Fruit fly (Drosophila melanogaster) ovary, adult (tissue): ENCODE results near the gene scramb2.
A peak's percentile ranks its signal among the peaks of the same experiment; 100 is the strongest.

Experiments used
- CG17801 ChIP-seq: fragments of 200-800 bp; optimal IDR thresholded peaks from 2 replicates; lab custom pipeline; 2019; ENCODE audit warnings: missing biosample characterization, mild to moderate bottlenecking, missing genetic modification characterization, moderate library complexity; ENCODE audit not compliant: partially characterized antibody

Gene scramb2

dm6 chr3L:3076954-3077353 lies 30.3 kb upstream of the scramb2 start:
- no peak for TF ChIP-seq CG17801 (GFP tag; lab: Kevin White, UChicago)

dm6 chr3L:3074805-3075204 lies 28.2 kb upstream of the scramb2 start:
- TF ChIP-seq CG17801 (GFP tag; lab: Kevin White, UChicago), result no peak

DNA sequence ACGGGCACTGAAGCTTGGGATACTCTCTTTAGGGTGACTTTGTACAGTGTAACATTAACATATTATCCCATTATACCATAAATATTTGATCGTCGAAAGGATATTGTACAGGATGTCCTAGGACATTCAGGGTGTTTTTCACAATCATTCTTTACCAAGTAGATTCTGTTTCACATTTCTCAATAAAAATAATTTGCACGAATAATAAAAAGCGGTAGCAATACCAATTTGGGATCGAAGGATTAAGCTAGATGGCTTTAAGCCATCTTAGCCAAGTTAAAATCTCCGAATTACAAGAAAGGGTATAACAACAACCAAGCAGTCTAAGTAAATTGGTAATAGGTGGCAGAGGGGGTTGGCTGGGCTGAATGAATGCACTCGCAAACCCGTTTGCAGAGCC lies 27.8 kb upstream of the scramb2 start:
- no peak for TF ChIP-seq CG17801 (GFP tag; lab: Kevin White, UChicago)

- no peak for TF ChIP-seq CG17801 (GFP tag; lab: Kevin White, UChicago)
Measured at dm6 chr3L:3073460-3073859, 26.8 kb upstream of the scramb2 start.

DNA sequence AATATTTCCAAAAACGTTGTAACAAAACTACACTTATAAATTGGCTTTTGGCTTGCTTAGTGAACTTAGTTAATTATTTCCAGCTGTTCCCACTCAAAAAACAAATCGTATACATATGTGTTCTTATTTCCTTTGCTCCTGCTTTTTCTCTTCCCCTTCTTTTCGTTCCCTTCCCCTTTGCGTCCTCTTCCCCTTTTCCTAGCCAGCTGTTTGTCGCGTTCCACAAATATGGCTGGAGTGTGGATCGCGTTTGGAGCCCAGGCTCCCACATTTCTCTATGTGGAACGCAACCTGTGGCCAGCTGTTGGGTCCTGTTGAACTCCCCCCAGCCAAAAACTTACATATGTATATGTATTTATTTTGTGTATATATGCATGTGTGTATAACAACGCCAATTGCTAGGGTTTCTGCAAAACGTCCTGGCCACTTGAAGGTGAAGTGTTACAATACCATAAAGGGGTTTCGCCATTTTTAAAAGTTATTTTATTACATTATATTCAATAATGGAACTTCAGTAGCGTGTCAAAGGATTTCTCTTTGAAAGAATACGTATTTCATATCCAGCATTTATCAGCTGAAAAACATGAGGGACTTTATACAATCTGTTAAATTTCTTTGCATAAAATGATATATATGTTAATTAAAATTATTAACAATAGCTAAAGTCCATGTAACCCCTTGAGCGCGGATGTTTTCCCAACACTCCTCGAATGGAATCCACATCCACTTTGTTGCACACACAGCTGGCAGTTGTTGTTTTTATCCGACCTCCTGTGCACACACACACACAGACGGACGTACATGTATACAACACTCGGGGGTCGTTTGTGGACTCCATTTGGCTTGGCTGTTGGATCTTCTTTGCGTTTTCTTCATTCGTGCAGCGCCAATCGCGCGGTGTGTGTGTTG lies 25.3 kb upstream of the scramb2 start:
- TF ChIP-seq CG17801 (GFP tag; lab: Kevin White, UChicago), result no peak

DNA sequence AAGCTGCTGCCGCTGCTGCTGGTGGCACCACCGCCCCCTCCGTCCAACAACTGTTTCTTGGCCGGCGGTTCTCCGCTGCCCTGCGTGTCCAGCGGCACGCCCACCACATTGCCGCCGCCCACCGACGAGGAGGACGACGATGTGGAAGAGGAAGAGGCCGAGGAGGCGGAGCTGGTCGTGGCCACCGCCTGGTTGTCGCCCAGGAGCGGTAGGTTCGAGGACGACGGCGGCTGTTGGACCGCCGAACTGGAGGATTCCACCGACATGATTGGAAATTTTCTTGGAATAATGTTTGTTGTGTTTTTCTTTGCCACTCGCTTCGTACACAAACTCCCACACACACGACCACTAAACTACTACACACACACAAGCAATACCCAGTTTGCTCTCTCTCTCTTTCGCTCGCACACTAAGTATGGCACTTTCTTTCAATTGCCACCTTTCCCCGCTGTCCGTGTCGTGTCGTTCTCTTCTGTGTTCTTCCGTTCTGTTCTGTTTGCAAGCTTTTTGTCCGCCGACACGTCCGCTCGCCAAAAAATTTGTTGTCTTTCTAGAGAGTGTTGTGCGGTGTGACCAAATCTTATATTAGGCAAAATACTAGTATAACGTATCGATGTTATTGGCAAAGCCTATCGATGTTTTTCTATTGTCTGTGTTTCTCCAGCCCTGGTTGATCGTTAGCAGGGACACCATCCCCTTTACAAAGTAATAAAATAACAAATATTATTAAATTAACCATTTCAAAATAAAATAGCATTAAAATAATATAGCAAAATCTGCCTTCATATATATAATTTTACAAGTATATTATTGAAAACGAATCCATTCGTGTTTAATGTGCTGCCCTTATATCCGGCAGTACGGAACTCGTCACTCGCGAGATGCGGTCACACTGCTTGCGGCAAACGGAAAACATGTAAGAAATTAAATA lies 23.9 kb upstream of the scramb2 start, which contains the start of the genes CG32486 and PAN3:
TSS of gene CG32486 (minus strand) at position 566 of the 931 bp plus-strand sequence.
TSS of gene PAN3 (plus strand) at position 860 of the 931 bp plus-strand sequence.
- TF ChIP-seq CG17801 (GFP tag; lab: Kevin White, UChicago), result peak; percentile 83

DNA sequence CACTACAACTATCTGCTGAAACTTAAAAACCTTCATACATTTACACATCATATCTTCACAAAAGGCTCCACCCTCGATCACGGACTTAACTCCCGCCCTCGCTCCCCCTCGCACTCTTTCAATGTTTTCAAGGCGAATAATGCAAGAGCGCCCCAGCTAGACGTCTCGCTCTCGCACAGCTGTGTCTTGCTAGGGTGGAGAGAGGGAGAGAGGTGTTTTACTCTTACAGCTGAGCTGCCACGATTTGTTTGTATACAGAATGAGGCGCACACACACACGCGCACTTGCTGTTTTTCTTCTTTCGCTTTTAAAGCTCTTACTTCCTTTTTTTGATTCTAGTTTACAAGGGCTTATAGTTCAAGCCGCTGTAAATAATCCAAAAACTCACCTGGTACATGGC lies 23.2 kb upstream of the scramb2 start:
- TF ChIP-seq CG17801 (GFP tag; lab: Kevin White, UChicago), result no peak

DNA sequence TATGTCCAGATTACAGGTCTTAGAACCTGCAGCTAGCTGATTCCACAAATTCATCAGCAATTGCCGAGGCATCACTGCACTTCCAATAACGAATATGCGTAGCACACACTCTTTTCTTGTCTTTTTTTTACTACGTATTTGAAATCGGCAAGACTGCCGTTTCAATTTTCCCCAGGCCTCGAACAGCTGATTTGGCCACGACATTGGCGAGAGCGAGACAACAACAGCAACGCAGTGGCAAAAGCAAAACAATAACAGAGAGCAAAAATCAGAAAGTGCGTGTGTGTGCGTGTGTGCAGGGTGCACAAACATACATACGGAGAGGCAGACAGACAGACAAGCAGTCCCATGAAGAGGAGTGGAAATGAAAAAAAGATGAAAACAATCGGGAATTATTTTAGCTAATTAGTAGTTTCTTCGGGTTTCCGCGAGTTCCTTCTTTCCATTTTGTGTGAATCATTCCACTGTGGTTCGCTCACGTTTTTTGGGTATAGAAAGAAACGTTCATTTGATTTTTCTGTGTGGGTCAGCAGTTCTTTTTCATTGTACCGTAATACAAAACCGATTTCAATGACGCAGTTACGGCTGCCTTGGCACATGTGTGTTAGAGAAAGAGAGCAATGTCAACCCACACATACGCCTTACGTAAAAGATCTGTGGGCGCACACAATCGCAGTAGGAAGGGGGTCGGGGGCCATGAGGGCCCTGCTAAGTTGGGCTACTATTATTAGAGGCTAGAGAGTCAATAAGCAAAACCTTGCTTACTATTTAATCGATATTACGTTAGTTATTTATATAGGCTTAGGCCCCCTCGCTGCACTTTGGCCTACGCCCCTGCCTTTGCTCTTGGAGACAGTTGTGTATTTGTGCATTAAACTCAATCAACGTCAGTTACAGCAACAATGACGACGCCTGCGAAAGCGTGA lies 13.7 kb upstream of the scramb2 start:
- peak; percentile 99 for TF ChIP-seq CG17801 (GFP tag; lab: Kevin White, UChicago)

dm6 chr3L:3058970-3059883 lies 12.6 kb upstream of the scramb2 start:
- no peak for TF ChIP-seq CG17801 (GFP tag; lab: Kevin White, UChicago)

dm6 chr3L:3054851-3055250 lies 8.2 kb upstream of the scramb2 start, which contains the start of gene CG16753:
CG16753 (plus strand) TSS chr3L:3055079.
- TF ChIP-seq CG17801 (GFP tag; lab: Kevin White, UChicago), result peak; percentile 1

dm6 chr3L:3054099-3054498 lies 7.5 kb upstream of the scramb2 start:
- TF ChIP-seq CG17801 (GFP tag; lab: Kevin White, UChicago), result no peak

DNA sequence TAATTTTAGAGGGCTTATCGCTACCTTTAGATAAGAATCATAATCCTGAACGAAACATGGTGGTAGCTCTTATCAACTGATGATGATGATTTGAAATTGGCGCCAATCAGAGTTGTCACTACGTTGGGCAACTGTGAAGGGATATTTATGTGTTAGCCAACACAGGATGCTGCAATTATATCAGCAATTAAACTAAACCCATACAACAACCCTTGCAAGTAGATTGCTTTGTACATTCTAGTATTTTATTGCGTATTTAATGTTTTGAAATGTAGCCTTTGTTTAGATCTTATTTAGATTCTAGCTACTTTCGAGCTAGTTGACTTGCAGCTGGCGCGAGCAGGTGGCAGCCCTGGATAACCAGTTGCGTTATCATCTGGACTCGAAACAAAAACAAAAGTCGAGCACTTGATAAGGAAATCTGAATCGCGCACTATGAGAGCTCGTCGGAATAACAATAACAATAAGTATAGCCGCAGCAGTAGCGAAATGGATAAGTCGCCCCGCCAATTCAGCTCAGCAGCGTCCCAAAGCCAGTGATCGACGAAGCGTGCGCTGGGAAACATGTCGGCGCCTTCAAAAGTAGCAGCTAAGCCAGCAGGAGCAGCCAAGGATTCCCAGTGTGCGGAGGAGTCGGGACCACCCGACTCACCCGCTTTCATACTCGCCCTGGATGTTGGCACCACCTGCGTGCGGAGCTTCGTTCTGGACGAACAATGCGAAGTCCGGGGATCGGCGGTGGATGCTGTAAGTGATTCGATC lies 5.7 kb upstream of the scramb2 start, which contains the start of gene CG1271:
TSS of gene CG1271 (plus strand) at position 405 of the 762 bp plus-strand sequence.
- peak; percentile 54 for TF ChIP-seq CG17801 (GFP tag; lab: Kevin White, UChicago)
